Fruit fly (Drosophila melanogaster): Measurements from ENCODE around the gene RpL26.

The RpL26 gene

dm6 chr3L:18898086-18898470, 597 bp upstream of the RpL26 start, which contains the start of gene CG3902 (continued):
- TF ChIP-seq cwo (GFP tag; optimal IDR thresholded peaks at IDR 0.05): peak; percentile 76
- peak; percentile 65 for TF ChIP-seq lab (GFP tag; optimal IDR thresholded peaks at IDR 0.05)
- TF ChIP-seq sd (tag; optimal IDR thresholded peaks at IDR 0.05): peak; percentile 7
- peak; percentile 66; the same call in 1 of the 3 replicates for TF ChIP-seq Opbp (GFP tag; IDR thresholded peaks at IDR 0.05; ENCODE audit: partially characterized antibody)
- TF ChIP-seq CG31224 (GFP tag; IDR thresholded peaks at IDR 0.05): 0 out of 2 replicates have a peak, but pooled peaks have one; percentile 10
- peak; percentile 71 for TF ChIP-seq CG10543 (GFP tag; optimal IDR thresholded peaks at IDR 0.05)
- peak; percentile 92 for TF ChIP-seq Med (GFP tag)
- peak; percentile 98 for TF ChIP-seq kah (GFP tag; optimal IDR thresholded peaks at IDR 0.05)
- TF ChIP-seq vvl (GFP tag; IDR thresholded peaks at IDR 0.05): peak; percentile 71
- peak; percentile 25 for TF ChIP-seq CG31365 (tag; optimal IDR thresholded peaks at IDR 0.05)
- TF ChIP-seq gcm2 (GFP tag; optimal IDR thresholded peaks at IDR 0.05): peak; percentile 32
- TF ChIP-seq CG18011 (GFP tag; optimal IDR thresholded peaks at IDR 0.05): peak; percentile 19
- TF ChIP-seq lbe (GFP tag; optimal IDR thresholded peaks at IDR 0.05): peak; percentile 32
- TF ChIP-seq CG4820 (GFP tag; optimal IDR thresholded peaks at IDR 0.05): no peak
- peak; percentile 20 for TF ChIP-seq Fer3 (tag; optimal IDR thresholded peaks at IDR 0.05)
- TF ChIP-seq Fer1 (GFP tag; optimal IDR thresholded peaks at IDR 0.05): peak; percentile 61
- no peak for TF ChIP-seq CG18619 (GFP tag; optimal IDR thresholded peaks at IDR 0.05)
- no peak for TF ChIP-seq CG8944 (GFP tag; optimal IDR thresholded peaks at IDR 0.05)
- TF ChIP-seq Eip74EF (GFP tag; optimal IDR thresholded peaks at IDR 0.05): peak in 1 of 2 experiments; percentile 19
- TF ChIP-seq emc (GFP tag; optimal IDR thresholded peaks at IDR 0.05): no peak
- TF ChIP-seq ato (GFP tag; IDR thresholded peaks at IDR 0.05; ENCODE audit: partially characterized antibody): 0 out of 2 replicates have a peak, but pooled peaks have one; percentile 41
- peak; percentile 49 for TF ChIP-seq CG12659 (GFP tag; optimal IDR thresholded peaks at IDR 0.05)
- peak; percentile 28; the same call in 1 of the 3 replicates for TF ChIP-seq CG6791 (GFP tag; IDR thresholded peaks at IDR 0.05; ENCODE audit: partially characterized antibody)
- peak; percentile 6 for TF ChIP-seq nerfin-1 (tag; optimal IDR thresholded peaks at IDR 0.05)
- peak; percentile 37 for TF ChIP-seq CG12071 (GFP tag; optimal IDR thresholded peaks at IDR 0.05)
- TF ChIP-seq bbx (GFP tag; IDR thresholded peaks at IDR 0.05; ENCODE audit: partially characterized antibody): peak; percentile 59; the same call in 1 of the 2 replicates
- no peak for TF ChIP-seq TFAM (GFP tag; optimal IDR thresholded peaks at IDR 0.05)
- no peak for TF ChIP-seq usp (GFP tag; optimal IDR thresholded peaks at IDR 0.05)
- peak; percentile 55 for TF ChIP-seq ftz-f1 (GFP tag; optimal IDR thresholded peaks at IDR 0.05)
- TF ChIP-seq Meics (GFP tag; optimal IDR thresholded peaks at IDR 0.05): peak; percentile 46
- TF ChIP-seq PHDP (tag; optimal IDR thresholded peaks at IDR 0.05): peak; percentile 39
- TF ChIP-seq nom (GFP tag; optimal IDR thresholded peaks at IDR 0.05): peak; percentile 6
- TF ChIP-seq CG7963 (GFP tag; IDR thresholded peaks at IDR 0.05; ENCODE audit: partially characterized antibody): peak; percentile 49; the same call in 1 of the 3 replicates
- TF ChIP-seq amos (GFP tag; IDR thresholded peaks at IDR 0.05; ENCODE audit: partially characterized antibody): peak; percentile 43; the same call in 1 of the 2 replicates
- peak; percentile 60; the same call in 1 of the 2 replicates for TF ChIP-seq Atf6 (GFP tag; IDR thresholded peaks at IDR 0.05)
- TF ChIP-seq Awh (GFP tag; IDR thresholded peaks at IDR 0.05): peak; percentile 31; the same call in 1 of the 2 replicates
- peak; percentile 25 for TF ChIP-seq CG15269 (tag; optimal IDR thresholded peaks at IDR 0.05)
- no peak for TF ChIP-seq Hr3 (GFP tag; optimal IDR thresholded peaks at IDR 0.05)
- peak; percentile 45 for TF ChIP-seq HHEX (GFP tag; optimal IDR thresholded peaks at IDR 0.05)
- TF ChIP-seq pan (optimal IDR thresholded peaks at IDR 0.05): no peak
- no peak for TF ChIP-seq pan (GFP tag; optimal IDR thresholded peaks at IDR 0.05 in 1 of 2, IDR thresholded peaks at IDR 0.05 in 1 of 2)
- peak; percentile 74 for TF ChIP-seq sens (GFP tag)
- TF ChIP-seq grn (GFP tag; optimal IDR thresholded peaks at IDR 0.05): peak; percentile 84
- TF ChIP-seq CG34224 (GFP tag; IDR thresholded peaks at IDR 0.05; ENCODE audit: partially characterized antibody): peak; percentile 6; the same call in 2 of the 3 replicates
- peak; percentile 49 for TF ChIP-seq CG17568 (GFP tag; optimal IDR thresholded peaks at IDR 0.05)
- no peak for TF ChIP-seq vnd (GFP tag; IDR thresholded peaks at IDR 0.05; ENCODE audit: partially characterized antibody)
- TF ChIP-seq onecut (GFP tag; IDR thresholded peaks at IDR 0.05): peak; percentile 31
- peak; percentile 43 for TF ChIP-seq BtbVII (GFP tag; optimal IDR thresholded peaks at IDR 0.05)
